Fruit fly (Drosophila melanogaster): ENCODE results near the gene CG14137.

DNA sequence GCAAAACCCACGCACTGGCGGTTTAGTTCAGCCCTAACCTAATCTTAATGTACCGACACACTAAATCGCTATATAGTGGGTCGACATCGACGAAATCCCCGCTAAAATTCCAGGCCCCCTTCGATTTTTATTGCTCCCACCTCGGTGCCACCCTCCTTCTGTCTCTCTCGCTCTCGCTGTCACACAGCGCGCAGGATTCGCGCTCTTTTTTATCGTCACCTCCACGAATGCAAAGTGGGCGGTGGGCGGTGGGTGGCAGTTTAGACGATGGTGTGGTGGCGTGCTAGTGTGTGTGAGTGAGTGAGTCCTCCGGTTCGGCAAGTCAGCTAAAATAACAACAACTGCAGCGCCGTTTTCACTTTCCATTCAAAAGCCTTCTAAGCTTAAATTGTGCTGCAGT lies 2.2 kb upstream of the CG14137 start:
- no peak for TF ChIP-seq fru (GFP tag; optimal IDR thresholded peaks at IDR 0.05)
- TF ChIP-seq h (GFP tag; optimal IDR thresholded peaks at IDR 0.05), result no peak
- no peak for TF ChIP-seq Abd-B (GFP tag; optimal IDR thresholded peaks at IDR 0.05)
- TF ChIP-seq sage (GFP tag; optimal IDR thresholded peaks at IDR 0.05), result no peak
